Worm (Caenorhabditis elegans): ENCODE results near the gene gpa-8.

gpa-8 gene

ce11 chrV:12663386-12663785 is 23.1 kb upstream of the gpa-8 start:
- TF ChIP-seq daf-12 (tag; optimal IDR thresholded peaks at IDR 0.05) (no peak), nhr-237 (tag; optimal IDR thresholded peaks at IDR 0.05) (no peak), snpc-4 (tag; optimal IDR thresholded peaks at IDR 0.05) (no peak), ceh-28 (tag; optimal IDR thresholded peaks at IDR 0.05) (no peak), tbx-2 (tag; optimal IDR thresholded peaks at IDR 0.05) (no peak), pha-4 (tag; optimal IDR thresholded peaks at IDR 0.05) (no peak), ZK546.5 (tag; optimal IDR thresholded peaks at IDR 0.05) (no peak), ztf-4 (tag; optimal IDR thresholded peaks at IDR 0.05) (no peak), nhr-77 (tag; optimal IDR thresholded peaks at IDR 0.05) (no peak)

- TF ChIP-seq zag-1 (tag; optimal IDR thresholded peaks at IDR 0.05) (no peak), mdl-1 (tag; optimal IDR thresholded peaks at IDR 0.05) (no peak), fkh-10 (GFP tag; optimal IDR thresholded peaks at IDR 0.05) (no peak), elt-1 (tag; optimal IDR thresholded peaks at IDR 0.05) (no peak)
Measured at ce11 chrV:12661619-12662018, 21.3 kb upstream of the gpa-8 start, which contains the start of gene W05B10.3. W05B10.3 (minus strand) TSS chrV:12661719.

- no peak for TF ChIP-seq aly-2 (tag; optimal IDR thresholded peaks at IDR 0.05)
- TF ChIP-seq unc-39 (tag; optimal IDR thresholded peaks at IDR 0.05), result no peak
- no peak for TF ChIP-seq unc-62 (GFP tag; optimal IDR thresholded peaks at IDR 0.05)
- no peak for TF ChIP-seq nhr-25 (tag; optimal IDR thresholded peaks at IDR 0.05)
- TF ChIP-seq nhr-28 (tag; optimal IDR thresholded peaks at IDR 0.05), result no peak
Measured at ce11 chrV:12660280-12660818, 20.1 kb upstream of the gpa-8 start, which contains the start of gene his-74. his-74 (minus strand) TSS chrV:12660330.

- TF ChIP-seq nfya-1 (tag; optimal IDR thresholded peaks at IDR 0.05; ENCODE audit: insufficient read depth), result peak; percentile 55
- peak; percentile 68 for TF ChIP-seq snpc-4 (tag; optimal IDR thresholded peaks at IDR 0.05)
- peak; percentile 27 for TF ChIP-seq tbx-2 (tag; optimal IDR thresholded peaks at IDR 0.05)
- TF ChIP-seq hmg-11 (tag; optimal IDR thresholded peaks at IDR 0.05), result peak; percentile 62
- TF ChIP-seq pha-4 (tag; optimal IDR thresholded peaks at IDR 0.05), result peak; percentile 46
- TF ChIP-seq ceh-16 (tag; optimal IDR thresholded peaks at IDR 0.05), result no peak
- peak; percentile 27 for TF ChIP-seq nhr-43 (tag; optimal IDR thresholded peaks at IDR 0.05; ENCODE audit: poor library complexity, severe bottlenecking)
- peak; percentile 4 for TF ChIP-seq lsy-12 (tag; optimal IDR thresholded peaks at IDR 0.05)
- peak; percentile 23 for TF ChIP-seq elt-2 (tag; optimal IDR thresholded peaks at IDR 0.05)
- peak; percentile 84 for TF ChIP-seq nhr-23 (tag; optimal IDR thresholded peaks at IDR 0.05)
- TF ChIP-seq egl-5 (tag; optimal IDR thresholded peaks at IDR 0.05), result no peak
- TF ChIP-seq daf-12 (tag; optimal IDR thresholded peaks at IDR 0.05), result no peak
- peak; percentile 49 for TF ChIP-seq lin-15B (tag; optimal IDR thresholded peaks at IDR 0.05)
- peak; percentile 55 for TF ChIP-seq nhr-25 (tag; optimal IDR thresholded peaks at IDR 0.05)
- TF ChIP-seq nhr-12 (tag; optimal IDR thresholded peaks at IDR 0.05), result no peak
- TF ChIP-seq R02D3.7 (tag; optimal IDR thresholded peaks at IDR 0.05), result peak; percentile 34
Measured at ce11 chrV:12659426-12659825, 19.1 kb upstream of the gpa-8 start, which contains the start of gene ccch-3. ccch-3 (minus strand) TSS chrV:12659687.

- TF ChIP-seq nhr-23 (tag; optimal IDR thresholded peaks at IDR 0.05), result no peak
- no peak for TF ChIP-seq ztf-11 (tag; optimal IDR thresholded peaks at IDR 0.05)
- no peak for TF ChIP-seq mdl-1 (tag; optimal IDR thresholded peaks at IDR 0.05)
- TF ChIP-seq daf-12 (tag; optimal IDR thresholded peaks at IDR 0.05), result no peak
- TF ChIP-seq jun-1 (tag; optimal IDR thresholded peaks at IDR 0.05), result no peak
- no peak for TF ChIP-seq egl-27 (tag; optimal IDR thresholded peaks at IDR 0.05)
- TF ChIP-seq lin-39 (tag; optimal IDR thresholded peaks at IDR 0.05), result no peak
Measured at ce11 chrV:12658142-12658541, 17.9 kb upstream of the gpa-8 start, which contains the start of gene W05B10.6. W05B10.6 (minus strand) TSS chrV:12658242.

ce11 chrV:12649636-12650035 is 9.4 kb upstream of the gpa-8 start, which contains the start of gene lin-25:
lin-25 (plus strand) TSS chrV:12649925.
- no peak for TF ChIP-seq skn-1 (tag; optimal IDR thresholded peaks at IDR 0.05)
- peak; percentile 51 for TF ChIP-seq lin-15B (tag; optimal IDR thresholded peaks at IDR 0.05)
- no peak for TF ChIP-seq unc-39 (tag; optimal IDR thresholded peaks at IDR 0.05)
- peak; percentile 42 for TF ChIP-seq nfya-1 (tag; optimal IDR thresholded peaks at IDR 0.05; ENCODE audit: insufficient read depth)
- TF ChIP-seq nhr-67 (tag; optimal IDR thresholded peaks at IDR 0.05), result no peak
- TF ChIP-seq fkh-10 (GFP tag; optimal IDR thresholded peaks at IDR 0.05), result no peak
- no peak for TF ChIP-seq nhr-77 (tag; optimal IDR thresholded peaks at IDR 0.05)
- no peak for TF ChIP-seq ceh-82 (tag; optimal IDR thresholded peaks at IDR 0.05)
- TF ChIP-seq eor-1 (tag; optimal IDR thresholded peaks at IDR 0.05), result no peak
- TF ChIP-seq snpc-4 (tag; optimal IDR thresholded peaks at IDR 0.05), result peak; percentile 27
- no peak for TF ChIP-seq mml-1 (tag; optimal IDR thresholded peaks at IDR 0.05)
- no peak for TF ChIP-seq R02D3.7 (tag; optimal IDR thresholded peaks at IDR 0.05)
- peak; percentile 24 for TF ChIP-seq nhr-25 (tag; optimal IDR thresholded peaks at IDR 0.05)
- TF ChIP-seq nhr-43 (tag; optimal IDR thresholded peaks at IDR 0.05; ENCODE audit: poor library complexity, severe bottlenecking), result no peak
- no peak for TF ChIP-seq ztf-11 (tag; optimal IDR thresholded peaks at IDR 0.05)
- TF ChIP-seq mdl-1 (tag; optimal IDR thresholded peaks at IDR 0.05), result no peak
- TF ChIP-seq fos-1 (tag; optimal IDR thresholded peaks at IDR 0.05), result no peak
- TF ChIP-seq nhr-12 (tag; optimal IDR thresholded peaks at IDR 0.05), result no peak
- no peak for TF ChIP-seq unc-62 (GFP tag; optimal IDR thresholded peaks at IDR 0.05)
- no peak for TF ChIP-seq elt-3 (tag; optimal IDR thresholded peaks at IDR 0.05)
- TF ChIP-seq hmg-11 (tag; optimal IDR thresholded peaks at IDR 0.05), result peak; percentile 58
- no peak for TF ChIP-seq elt-1 (tag; optimal IDR thresholded peaks at IDR 0.05)
- no peak for TF ChIP-seq lsy-12 (tag; optimal IDR thresholded peaks at IDR 0.05)
- TF ChIP-seq ZK546.5 (tag; optimal IDR thresholded peaks at IDR 0.05), result no peak
- TF ChIP-seq pha-4 (tag; optimal IDR thresholded peaks at IDR 0.05), result peak; percentile 63
- no peak for TF ChIP-seq daf-12 (tag; optimal IDR thresholded peaks at IDR 0.05)

All from whole organism, L3 larva.